Worm (Caenorhabditis elegans) whole organism, L4/young adult: ENCODE measurements around the gene F01D5.10.
A peak's percentile ranks its signal among the peaks of the same experiment; 100 is the strongest.

Experiments
- W03F9.2 ChIP-seq: fragments of 150-350 bp; optimal IDR thresholded peaks from 2 replicates; lab custom pipeline; 2014; ENCODE audit warnings: missing biosample characterization, missing genetic modification characterization
- dao-5 ChIP-seq: sonication (generic microtip); optimal IDR thresholded peaks from 2 replicates; lab custom pipeline; 2016; ENCODE audit warnings: missing genotype, missing genetic modification characterization, moderate library complexity, missing compliant biosample characterization
- him-1 ChIP-seq: sonication (generic microtip); optimal IDR thresholded peaks from 2 replicates; lab custom pipeline; 2016; ENCODE audit warnings: missing genotype, missing genetic modification reagents, missing genetic modification characterization, missing compliant biosample characterization

DNA sequence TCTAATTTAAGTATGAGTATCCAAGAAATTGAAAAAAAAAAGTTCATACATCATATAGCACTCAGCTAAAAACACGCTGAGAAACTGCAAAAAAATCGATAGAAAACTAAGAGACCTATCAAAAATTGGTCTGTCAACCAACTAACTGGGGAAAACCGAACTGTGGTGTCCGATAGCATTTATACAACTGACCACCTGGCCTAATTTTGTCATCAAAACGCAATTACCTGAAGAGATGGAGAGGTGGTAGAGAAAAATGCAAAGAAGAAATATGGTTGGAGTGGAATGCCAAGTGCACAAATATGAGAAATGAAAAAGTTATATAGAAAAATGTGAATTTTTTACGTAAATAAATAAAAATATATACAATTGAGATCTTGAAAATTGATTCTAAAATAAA lies 47.6 kb downstream of the F01D5.10 start, which contains the start of gene Y39G8B.1:
- no peak for TF ChIP-seq him-1 (tag; lab: Kevin White, UChicago)
- peak; percentile 27 for TF ChIP-seq W03F9.2 (tag; lab: Kevin White, UChicago)
- no peak for TF ChIP-seq dao-5 (tag; lab: Kevin White, UChicago)
